Fruit fly (Drosophila melanogaster) whole organism, embryonic: Measurements from ENCODE around the gene Dmtn.

Experiments used
- Adf1 ChIP-seq: fragments of 200-800 bp; sonication (Bioruptor generic); IDR thresholded peaks from 2 replicates; pipeline ENCODE4 v1.3.6; 2022; ENCODE audit warnings: missing biosample characterization, missing genetic modification characterization
- Antp ChIP-seq: fragments of 200-800 bp; sonication (Bioruptor generic); optimal IDR thresholded peaks from 3 replicates; lab custom pipeline; 2016; ENCODE audit warnings: missing biosample characterization, missing genetic modification characterization
- CG10431 ChIP-seq: fragments of 200-800 bp; sonication (Bioruptor generic); optimal IDR thresholded peaks from 3 replicates; lab custom pipeline; 2018; ENCODE audit warnings: missing biosample characterization, mild to moderate bottlenecking, missing genetic modification characterization
- CG10959 ChIP-seq: fragments of 200-800 bp; sonication (Bioruptor generic); IDR thresholded peaks from 2 replicates; pipeline ENCODE4 v1.3.6; 2022; ENCODE audit warnings: missing biosample characterization, missing genetic modification characterization
- CG11247 ChIP-seq: fragments of 200-800 bp; sonication (Bioruptor generic); IDR thresholded peaks from 2 replicates; pipeline ENCODE4 v1.3.6; 2022; ENCODE audit warnings: missing biosample characterization, missing genetic modification characterization
- CG11456 ChIP-seq: fragments of 200-800 bp; sonication (Bioruptor generic); IDR thresholded peaks from 3 replicates; pipeline ENCODE4 v1.3.6; 2022; ENCODE audit warnings: missing biosample characterization, missing genetic modification characterization
- CG1233 ChIP-seq: fragments of 200-800 bp; sonication (Bioruptor generic); optimal IDR thresholded peaks from 4 replicates; lab custom pipeline; 2018; ENCODE audit warnings: missing biosample characterization, mild to moderate bottlenecking, missing genetic modification characterization
- CG13894 ChIP-seq: fragments of 200-800 bp; sonication (Bioruptor generic); optimal IDR thresholded peaks from 3 replicates; lab custom pipeline; 2018; ENCODE audit warnings: missing biosample characterization, mild to moderate bottlenecking, missing genetic modification characterization, moderate library complexity
- CG15269 ChIP-seq: fragments of 200-800 bp; sonication (Bioruptor generic); optimal IDR thresholded peaks from 2 replicates; lab custom pipeline; 2018; ENCODE audit warnings: missing biosample characterization, mild to moderate bottlenecking, missing genetic modification characterization, moderate library complexity
- CG16813 ChIP-seq: fragments of 200-800 bp; sonication (Bioruptor generic); IDR thresholded peaks from 3 replicates; pipeline ENCODE4 v1.3.6; 2022; ENCODE audit warnings: missing biosample characterization, missing genetic modification characterization; ENCODE audit not compliant: partially characterized antibody
- CG17568 ChIP-seq: fragments of 200-800 bp; sonication (Bioruptor generic); optimal IDR thresholded peaks from 2 replicates; lab custom pipeline; 2018; ENCODE audit warnings: missing biosample characterization, mild to moderate bottlenecking, missing genetic modification characterization, moderate library complexity
- CG17912 ChIP-seq: fragments of 200-800 bp; sonication (Bioruptor generic); optimal IDR thresholded peaks from 2 replicates; lab custom pipeline; 2018; ENCODE audit warnings: missing biosample characterization, mild to moderate bottlenecking, missing genetic modification characterization
- CG34224 ChIP-seq: fragments of 200-800 bp; sonication (Bioruptor generic); IDR thresholded peaks from 3 replicates; pipeline ENCODE4 v1.3.6; 2022; ENCODE audit warnings: missing biosample characterization, missing genetic modification characterization; ENCODE audit not compliant: partially characterized antibody
- CG3838 ChIP-seq: fragments of 200-800 bp; sonication (Bioruptor generic); optimal IDR thresholded peaks from 3 replicates; lab custom pipeline; 2016; ENCODE audit warnings: missing biosample characterization, missing genetic modification characterization
- CG4360 ChIP-seq: fragments of 200-800 bp; sonication (Bioruptor generic); IDR thresholded peaks from 2 replicates; pipeline ENCODE4 v1.3.6; 2022; ENCODE audit warnings: missing biosample characterization, missing genetic modification characterization
- CG4854 ChIP-seq: fragments of 200-800 bp; sonication (Bioruptor generic); optimal IDR thresholded peaks from 2 replicates; lab custom pipeline; 2016; ENCODE audit warnings: missing biosample characterization, missing genetic modification characterization, inconsistent platforms
- CG5953 ChIP-seq: fragments of 200-800 bp; sonication (Bioruptor generic); IDR thresholded peaks from 2 replicates; pipeline ENCODE4 v1.3.6; 2022; ENCODE audit warnings: missing biosample characterization, missing genetic modification characterization
- CG8388 ChIP-seq: fragments of 200-800 bp; sonication (Bioruptor generic); optimal IDR thresholded peaks from 2 replicates; lab custom pipeline; 2019; ENCODE audit warnings: missing biosample characterization, mild to moderate bottlenecking, missing genetic modification characterization, moderate library complexity
- CG8924 ChIP-seq: fragments of 200-800 bp; optimal IDR thresholded peaks from 3 replicates; lab custom pipeline; 2019; ENCODE audit warnings: missing biosample characterization, mild to moderate bottlenecking, missing genetic modification characterization, moderate library complexity
- Dbx ChIP-seq: fragments of 200-800 bp; sonication (Bioruptor generic); IDR thresholded peaks from 3 replicates; pipeline ENCODE4 v1.3.6; 2022; ENCODE audit warnings: missing biosample characterization, missing genetic modification characterization
- Dfd ChIP-seq, 2 experiments: fragments of >200 bp; optimal IDR thresholded peaks; 2 replicates each; lab custom pipeline; 2017; ENCODE audit warnings: missing biosample characterization in 2 of 2, missing genetic modification characterization in 2 of 2
- Dref ChIP-seq: fragments of 200-800 bp; sonication (Bioruptor generic); IDR thresholded peaks from 2 replicates; pipeline ENCODE4 v1.3.6; 2022; ENCODE audit warnings: missing biosample characterization, missing genetic modification characterization
- Eip74EF ChIP-seq, 2 experiments: fragments of 200-800 bp in 1 of 2; fragments of >200 bp in 1 of 2; sonication (Bioruptor generic) in 1 of 2; optimal IDR thresholded peaks; 2 replicates each; lab custom pipeline; 2017 to 2019; ENCODE audit warnings: missing biosample characterization in 2 of 2, missing genetic modification characterization in 2 of 2, mild to moderate bottlenecking in 1 of 2, moderate library complexity in 1 of 2
- Elba2 ChIP-seq: fragments of 200-800 bp; sonication (Bioruptor generic); optimal IDR thresholded peaks from 3 replicates; lab custom pipeline; 2016; ENCODE audit warnings: missing biosample characterization, missing genetic modification characterization
- Ets97D ChIP-seq: fragments of 200-800 bp; sonication (Bioruptor generic); optimal IDR thresholded peaks from 3 replicates; lab custom pipeline; 2016; ENCODE audit warnings: missing biosample characterization, missing genetic modification characterization
- Fer1 ChIP-seq: fragments of 200-800 bp; sonication (Bioruptor generic); optimal IDR thresholded peaks from 2 replicates; lab custom pipeline; 2017; ENCODE audit warnings: missing biosample characterization, mild to moderate bottlenecking, missing genetic modification characterization
- HLH4C ChIP-seq: fragments of 200-800 bp; sonication (Bioruptor generic); IDR thresholded peaks from 3 replicates; pipeline ENCODE4 v1.3.6; 2022; ENCODE audit warnings: missing biosample characterization, missing genetic modification characterization; ENCODE audit not compliant: partially characterized antibody
- Sox102F ChIP-seq: fragments of 200-800 bp; sonication (Bioruptor generic); optimal IDR thresholded peaks from 2 replicates; lab custom pipeline; 2018; ENCODE audit warnings: missing biosample characterization, mild to moderate bottlenecking, missing genetic modification characterization, moderate library complexity
- YL-1 ChIP-seq: fragments of 200-800 bp; sonication (Bioruptor generic); optimal IDR thresholded peaks from 3 replicates; lab custom pipeline; 2017; ENCODE audit warnings: missing biosample characterization, mild to moderate bottlenecking, missing genetic modification characterization
- abd-A ChIP-seq: fragments of 200-800 bp; sonication (Bioruptor generic); optimal IDR thresholded peaks from 3 replicates; lab custom pipeline; 2019; ENCODE audit warnings: missing biosample characterization, mild to moderate bottlenecking, missing genetic modification characterization, moderate library complexity
- az2 ChIP-seq: fragments of 200-800 bp; sonication (Bioruptor generic); optimal IDR thresholded peaks from 3 replicates; lab custom pipeline; 2016; ENCODE audit warnings: missing biosample characterization, missing genetic modification characterization
- bowl ChIP-seq: fragments of 200-800 bp; sonication (Bioruptor generic); IDR thresholded peaks from 2 replicates; pipeline ENCODE4 v1.3.6; 2022; ENCODE audit warnings: missing biosample characterization, missing genetic modification characterization
- chinmo ChIP-seq: fragments of 200-800 bp; sonication (Bioruptor generic); IDR thresholded peaks from 4 replicates; pipeline ENCODE4 v1.3.6; 2022; ENCODE audit warnings: missing biosample characterization, missing genetic modification characterization; ENCODE audit not compliant: partially characterized antibody
- chm ChIP-seq: fragments of 200-800 bp; sonication (Bioruptor generic); IDR thresholded peaks from 2 replicates; pipeline ENCODE4 v1.3.6; 2022; ENCODE audit warnings: missing biosample characterization, missing genetic modification characterization
- ci ChIP-seq: fragments of 200-800 bp; sonication (Bioruptor generic); IDR thresholded peaks from 3 replicates; pipeline ENCODE4 v1.3.6; 2022; ENCODE audit warnings: missing biosample characterization, missing genetic modification characterization
- crc ChIP-seq: fragments of 200-800 bp; sonication (Bioruptor generic); optimal IDR thresholded peaks from 2 replicates; lab custom pipeline; 2016; ENCODE audit warnings: missing biosample characterization, missing genetic modification characterization
- lab ChIP-seq: fragments of 200-800 bp; sonication (Bioruptor generic); optimal IDR thresholded peaks from 3 replicates; lab custom pipeline; 2017; ENCODE audit warnings: missing biosample characterization, missing genetic modification characterization, mild to moderate bottlenecking, moderate library complexity, missing genetic modification reagents
- mld ChIP-seq: fragments of 200-800 bp; sonication (Bioruptor generic); IDR thresholded peaks from 3 replicates; pipeline ENCODE4 v1.3.6; 2022; ENCODE audit warnings: missing biosample characterization, missing genetic modification characterization; ENCODE audit not compliant: partially characterized antibody
- otp ChIP-seq: fragments of 200-800 bp; sonication (Bioruptor generic); IDR thresholded peaks from 3 replicates; pipeline ENCODE4, ENCODE4 v1.3.6; 2022; ENCODE audit warnings: missing biosample characterization, missing genetic modification characterization
- pfk ChIP-seq: fragments of 200-800 bp; sonication (Bioruptor generic); optimal IDR thresholded peaks from 2 replicates; lab custom pipeline; 2018; ENCODE audit warnings: missing biosample characterization, mild to moderate bottlenecking, missing genetic modification characterization, moderate library complexity
- pros ChIP-seq: fragments of 200-800 bp; sonication (Bioruptor generic); optimal IDR thresholded peaks from 3 replicates; lab custom pipeline; 2019; ENCODE audit warnings: missing biosample characterization, mild to moderate bottlenecking, missing genetic modification characterization, moderate library complexity
- sqz ChIP-seq: fragments of 200-800 bp; sonication (Bioruptor generic); optimal IDR thresholded peaks from 3 replicates; lab custom pipeline; 2018; ENCODE audit warnings: missing biosample characterization, mild to moderate bottlenecking, missing genetic modification characterization
- stwl ChIP-seq: fragments of 200-800 bp; sonication (Bioruptor generic); optimal IDR thresholded peaks from 3 replicates; lab custom pipeline; 2018; ENCODE audit warnings: missing biosample characterization, mild to moderate bottlenecking, missing genetic modification characterization, moderate library complexity
- vvl ChIP-seq: fragments of 200-800 bp; sonication (Bioruptor generic); IDR thresholded peaks from 2 replicates; pipeline ENCODE4 v1.3.6; 2022; ENCODE audit warnings: missing biosample characterization, missing genetic modification characterization

The Dmtn gene

dm6 chr3R:6427619-6428378, 22.1 kb upstream of the Dmtn start (continued):
- no peak for TF ChIP-seq CG16813
- no peak for TF ChIP-seq CG17912 (GFP tag; lab: Kevin White, UChicago)
- TF ChIP-seq CG5953 (GFP tag; lab: Robert Waterston, UW), result peak; percentile 64
- no peak for TF ChIP-seq Dref (GFP tag; lab: Robert Waterston, UW)
- no peak for TF ChIP-seq Ets97D
- peak; percentile 80 for TF ChIP-seq vvl
- TF ChIP-seq YL-1 (GFP tag; lab: Kevin White, UChicago), result no peak
- no peak for TF ChIP-seq crc (GFP tag; lab: Kevin White, UChicago)
- 0 out of 2 replicates have a peak, but pooled peaks have one; percentile 28 for TF ChIP-seq CG10959 (GFP tag; lab: Robert Waterston, UW)

dm6 chr3R:6426173-6426899, 20.6 kb upstream of the Dmtn start:
- no peak for TF ChIP-seq CG8388 (GFP tag; lab: Kevin White, UChicago)
- TF ChIP-seq CG34224, result 0 out of 3 replicates have a peak, but pooled peaks have one; percentile 48
- TF ChIP-seq sqz (GFP tag; lab: Kevin White, UChicago), result peak; percentile 11
- TF ChIP-seq CG11247 (GFP tag; lab: Robert Waterston, UW), result peak; percentile 25; the same call in 1 of the 2 replicates
- no peak for TF ChIP-seq CG4854
- TF ChIP-seq CG3838, result peak; percentile 52
- no peak for TF ChIP-seq Dbx (GFP tag; lab: Robert Waterston, UW)
- TF ChIP-seq abd-A (tag; lab: Kevin White, UChicago), result peak; percentile 66
- TF ChIP-seq ci (GFP tag; lab: Robert Waterston, UW), result peak; percentile 27; the same call in 1 of the 3 replicates
- no peak for TF ChIP-seq Dfd (GFP tag; optimal IDR thresholded peaks at IDR 0.05; lab: Kevin White, UChicago)
- 0 out of 3 replicates have a peak, but pooled peaks have one; percentile 31 for TF ChIP-seq CG11456 (GFP tag; lab: Robert Waterston, UW)
- TF ChIP-seq Fer1 (GFP tag; lab: Kevin White, UChicago), result peak; percentile 1
- peak; percentile 77 for TF ChIP-seq Adf1 (GFP tag; lab: Robert Waterston, UW)
- no peak for TF ChIP-seq HLH4C (GFP tag; lab: Robert Waterston, UW)
- no peak for TF ChIP-seq CG1233
- peak; percentile 30 for TF ChIP-seq CG13894 (tag; lab: Kevin White, UChicago)
- TF ChIP-seq CG10431 (GFP tag; lab: Kevin White, UChicago), result peak; percentile 66
- TF ChIP-seq vvl, result peak; percentile 46; the same call in 1 of the 2 replicates
- TF ChIP-seq CG5953 (GFP tag; lab: Robert Waterston, UW), result no peak
- peak; percentile 57 for TF ChIP-seq pros (GFP tag; lab: Kevin White, UChicago)
- peak; percentile 43 for TF ChIP-seq CG17568 (GFP tag; lab: Kevin White, UChicago)
- TF ChIP-seq Elba2 (GFP tag; lab: Kevin White, UChicago), result peak; percentile 92
- peak; percentile 80; the same call in 1 of the 4 replicates for TF ChIP-seq chinmo (GFP tag; lab: Robert Waterston, UW)
- TF ChIP-seq CG8924 (tag; lab: Kevin White, UChicago), result no peak
- TF ChIP-seq mld (GFP tag; lab: Robert Waterston, UW), result 0 out of 3 replicates have a peak, but pooled peaks have one; percentile 45
- TF ChIP-seq Sox102F (GFP tag; lab: Kevin White, UChicago), result no peak
- TF ChIP-seq Eip74EF (GFP tag; optimal IDR thresholded peaks at IDR 0.05; lab: Kevin White, UChicago), result no peak
- peak; percentile 4; the same call in 1 of the 3 replicates for TF ChIP-seq otp (GFP tag; lab: Robert Waterston, UW)
- no peak for TF ChIP-seq Antp (GFP tag; lab: Kevin White, UChicago)
- peak; percentile 33; the same call in 1 of the 2 replicates for TF ChIP-seq bowl (GFP tag; lab: Robert Waterston, UW)
- 0 out of 2 replicates have a peak, but pooled peaks have one; percentile 45 for TF ChIP-seq chm
- TF ChIP-seq pfk (GFP tag; lab: Kevin White, UChicago), result peak; percentile 95
- TF ChIP-seq lab (GFP tag; lab: Kevin White, UChicago), result no peak
- peak; percentile 34; the same call in 1 of the 2 replicates for TF ChIP-seq CG4360
- TF ChIP-seq stwl (tag; lab: Kevin White, UChicago), result peak; percentile 39
- TF ChIP-seq az2 (GFP tag; lab: Kevin White, UChicago), result no peak
- TF ChIP-seq CG15269, result peak; percentile 11
